Fruit fly (Drosophila melanogaster): Measurements from ENCODE around the gene TwdlY.

The TwdlY gene

dm6 chrX:16711003-16711402 lies 23.7 kb upstream of the TwdlY start, which contains the start of gene CG13008:
Gene CG13008 (plus strand): TSS chrX:16711303.
- TF ChIP-seq Ada2b (GFP tag; IDR thresholded peaks at IDR 0.05) (no peak), CG9215 (GFP tag; IDR thresholded peaks at IDR 0.05) (no peak), onecut (GFP tag; IDR thresholded peaks at IDR 0.05) (no peak), ash1 (GFP tag; optimal IDR thresholded peaks at IDR 0.05) (no peak), sens-2 (GFP tag; IDR thresholded peaks at IDR 0.05) (no peak), Dref (GFP tag; IDR thresholded peaks at IDR 0.05) (no peak), CG17612 (GFP tag; IDR thresholded peaks at IDR 0.05) (no peak), CG7372 (GFP tag; IDR thresholded peaks at IDR 0.05) (no peak), Vsx1 (GFP tag; optimal IDR thresholded peaks at IDR 0.05) (no peak), YL-1 (GFP tag; optimal IDR thresholded peaks at IDR 0.05) (no peak), ranshi (GFP tag; IDR thresholded peaks at IDR 0.05) (no peak), Oaz (GFP tag; IDR thresholded peaks at IDR 0.05) (no peak)

- TF ChIP-seq Bteb2 (GFP tag; optimal IDR thresholded peaks at IDR 0.05) (no peak), slou (GFP tag; optimal IDR thresholded peaks at IDR 0.05) (no peak), hkb (optimal IDR thresholded peaks at IDR 0.05) (no peak), hkb (GFP tag; IDR thresholded peaks at IDR 0.05) (no peak), CG12104 (GFP tag; optimal IDR thresholded peaks at IDR 0.05) (no peak), GATAe (GFP tag; conservative IDR thresholded peaks at IDR 0.05) (no peak), CG13894 (tag; optimal IDR thresholded peaks at IDR 0.05) (no peak), Dbx (GFP tag; IDR thresholded peaks at IDR 0.05) (no peak), ttk (GFP tag; IDR thresholded peaks at IDR 0.05) (no peak), CG1024 (GFP tag; IDR thresholded peaks at IDR 0.05) (no peak), run (tag; optimal IDR thresholded peaks at IDR 0.05) (no peak), chn (GFP tag; optimal IDR thresholded peaks at IDR 0.05) (no peak), CG14050 (GFP tag; IDR thresholded peaks at IDR 0.05) (no peak), CG1603 (tag; optimal IDR thresholded peaks at IDR 0.05) (no peak)
Observed at dm6 chrX:16716649-16717048, 18.1 kb upstream of the TwdlY start.

dm6 chrX:16718169-16718723 lies 16.5 kb upstream of the TwdlY start:
- TF ChIP-seq amos (GFP tag; IDR thresholded peaks at IDR 0.05; ENCODE audit: partially characterized antibody): no peak
- peak; percentile 6 for TF ChIP-seq lbe (GFP tag; optimal IDR thresholded peaks at IDR 0.05)
- no peak for TF ChIP-seq Ets65A (GFP tag)

- TF ChIP-seq Dll (GFP tag; IDR thresholded peaks at IDR 0.05; ENCODE audit: partially characterized antibody) (no peak), jumu (GFP tag; optimal IDR thresholded peaks at IDR 0.05) (no peak), CG7963 (GFP tag; IDR thresholded peaks at IDR 0.05; ENCODE audit: partially characterized antibody) (no peak), fd3F (GFP tag; optimal IDR thresholded peaks at IDR 0.05) (no peak), unc-4 (GFP tag; IDR thresholded peaks at IDR 0.05; ENCODE audit: partially characterized antibody) (no peak), CG30431 (GFP tag; optimal IDR thresholded peaks at IDR 0.05) (no peak), ato (GFP tag; IDR thresholded peaks at IDR 0.05; ENCODE audit: partially characterized antibody) (no peak), Sry-δ (GFP tag; optimal IDR thresholded peaks at IDR 0.05) (no peak), ci (GFP tag; IDR thresholded peaks at IDR 0.05) (0 out of 3 replicates have a peak, but pooled peaks have one; percentile 16), Ets65A (GFP tag) (no peak), Gug (GFP tag; IDR thresholded peaks at IDR 0.05) (no peak), CG9817 (tag; optimal IDR thresholded peaks at IDR 0.05) (no peak), Rfx (GFP tag; IDR thresholded peaks at IDR 0.05) (no peak), CG10147 (GFP tag; optimal IDR thresholded peaks at IDR 0.05) (no peak), NK7.1 (GFP tag; optimal IDR thresholded peaks at IDR 0.05) (no peak), CG11695 (GFP tag; IDR thresholded peaks at IDR 0.05) (no peak), Ets97D (GFP tag; optimal IDR thresholded peaks at IDR 0.05) (no peak), CG11504 (tag; optimal IDR thresholded peaks at IDR 0.05) (no peak), so (GFP tag; IDR thresholded peaks at IDR 0.05) (no peak), wdn (GFP tag; IDR thresholded peaks at IDR 0.05) (no peak), slp2 (GFP tag; optimal IDR thresholded peaks at IDR 0.05) (no peak), CG11696 (GFP tag; IDR thresholded peaks at IDR 0.05) (no peak)
Observed at dm6 chrX:16721168-16721567, 13.6 kb upstream of the TwdlY start, which contains the start of the genes CG32572 and CG34325. Gene CG32572 (plus strand): TSS chrX:16721183. Gene CG34325 (minus strand): TSS chrX:16721411.

Measured in whole organism, embryonic.